Worm (Caenorhabditis elegans): ENCODE data around the gene oatr-1.
A peak's percentile ranks its signal among the peaks of the same experiment; 100 is the strongest.

oatr-1 gene

DNA sequence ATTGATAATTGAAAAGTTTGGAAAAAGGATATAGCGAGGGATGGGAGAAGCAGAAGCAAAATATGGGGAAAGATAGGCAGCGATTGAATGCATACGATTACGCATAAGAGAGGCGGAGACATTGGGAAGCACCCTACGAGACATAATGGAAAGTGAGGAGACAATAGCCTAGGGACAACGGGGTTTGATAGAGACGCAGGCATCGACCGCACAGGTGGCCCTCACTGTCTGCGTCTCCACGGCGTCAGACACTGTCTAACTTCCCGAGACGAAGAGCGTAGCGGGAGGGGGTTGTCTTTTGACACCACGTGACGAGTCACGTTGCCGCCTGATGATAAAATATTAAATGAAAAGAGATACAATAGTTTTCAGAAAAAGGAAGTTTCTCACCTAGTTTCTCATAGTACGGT, 25.0 kb upstream of the oatr-1 start (continued):
- no peak for TF ChIP-seq hrde-1 (tag; optimal IDR thresholded peaks at IDR 0.05; ENCODE audit: borderline replicate concordance)
- 0 out of 2 replicates have a peak, but pooled peaks have one; percentile 55 for TF ChIP-seq madf-3 (GFP tag; IDR thresholded peaks at IDR 0.05)
- TF ChIP-seq efl-1 (GFP tag; optimal IDR thresholded peaks at IDR 0.05) = no peak
- TF ChIP-seq ceh-100 (GFP tag; IDR thresholded peaks at IDR 0.05) = peak; percentile 51
- TF ChIP-seq ceh-91 (GFP tag; IDR thresholded peaks at IDR 0.05) = no peak
- peak; percentile 68 for TF ChIP-seq K12H6.12 (tag; optimal IDR thresholded peaks at IDR 0.05)
- no peak for TF ChIP-seq snpc-4 (GFP tag; optimal IDR thresholded peaks at IDR 0.05)
- peak in 2 of 4 experiments; percentile 56 to 60 for TF ChIP-seq snpc-4 (tag; optimal IDR thresholded peaks at IDR 0.05)
- no peak for TF ChIP-seq Y53G8AR.9 (GFP tag; conservative IDR thresholded peaks at IDR 0.05)
- TF ChIP-seq hlh-26 (GFP tag; conservative IDR thresholded peaks at IDR 0.05) = no peak
- TF ChIP-seq zfh-2 (GFP tag; conservative IDR thresholded peaks at IDR 0.05) = peak; percentile 97
- TF ChIP-seq egl-18 (GFP tag; IDR thresholded peaks at IDR 0.05) = no peak
- TF ChIP-seq mxl-1 (tag; optimal IDR thresholded peaks at IDR 0.05) = no peak
- TF ChIP-seq ztf-3 (GFP tag; optimal IDR thresholded peaks at IDR 0.05) = peak; percentile 63
- no peak for TF ChIP-seq B0261.1 (tag; optimal IDR thresholded peaks at IDR 0.05)
- TF ChIP-seq F57C9.4 (tag; optimal IDR thresholded peaks at IDR 0.05) = no peak
- TF ChIP-seq dox-1 (GFP tag; IDR thresholded peaks at IDR 0.05) = peak; percentile 80
- peak; percentile 85 for TF ChIP-seq K11D2.4 (GFP tag; IDR thresholded peaks at IDR 0.05)
- peak; percentile 88 for TF ChIP-seq B0336.3 (GFP tag; IDR thresholded peaks at IDR 0.05)
- TF ChIP-seq cebp-1 (GFP tag; IDR thresholded peaks at IDR 0.05) = 0 out of 2 replicates have a peak, but pooled peaks have one; percentile 7
- TF ChIP-seq cebp-1 (tag; optimal IDR thresholded peaks at IDR 0.05) = peak; percentile 88
- TF ChIP-seq madf-6 (GFP tag; IDR thresholded peaks at IDR 0.05) = peak; percentile 50; the same call in 1 of the 2 replicates
- TF ChIP-seq T07F8.4 (tag; optimal IDR thresholded peaks at IDR 0.05) = peak; percentile 5
- no peak for TF ChIP-seq pha-4 (tag; optimal IDR thresholded peaks at IDR 0.05)
- peak; percentile 41; the same call in 1 of the 2 replicates for TF ChIP-seq rcor-1 (GFP tag; IDR thresholded peaks at IDR 0.05)
- TF ChIP-seq lin-26 (GFP tag; IDR thresholded peaks at IDR 0.05) = peak; percentile 66
- TF ChIP-seq F39B2.1 (GFP tag; IDR thresholded peaks at IDR 0.05) = no peak
- TF ChIP-seq Y56A3A.18 (GFP tag; IDR thresholded peaks at IDR 0.05) = peak; percentile 60
- peak; percentile 38 for TF ChIP-seq ztf-18 (tag; optimal IDR thresholded peaks at IDR 0.05)
- no peak for TF ChIP-seq sdz-38 (tag; optimal IDR thresholded peaks at IDR 0.05)
- TF ChIP-seq egrh-3 (GFP tag; IDR thresholded peaks at IDR 0.05) = no peak
- peak; percentile 24; the same call in 1 of the 2 replicates for TF ChIP-seq hmg-20 (GFP tag; IDR thresholded peaks at IDR 0.05)
- TF ChIP-seq T26A5.8 (tag; optimal IDR thresholded peaks at IDR 0.05) = no peak
- no peak for TF ChIP-seq unc-62 (GFP tag; optimal IDR thresholded peaks at IDR 0.05)
- TF ChIP-seq zim-3 (tag; optimal IDR thresholded peaks at IDR 0.05) = no peak
- peak; percentile 0 for TF ChIP-seq F23B12.7 (tag; optimal IDR thresholded peaks at IDR 0.05; ENCODE audit: insufficient read depth)
- TF ChIP-seq F55B11.4 (tag; optimal IDR thresholded peaks at IDR 0.05; ENCODE audit: borderline replicate concordance, insufficient read depth) = no peak
- peak; percentile 84 for TF ChIP-seq tlf-1 (GFP tag; optimal IDR thresholded peaks at IDR 0.05)
- TF ChIP-seq dpff-1 (tag; optimal IDR thresholded peaks at IDR 0.05) = no peak
- TF ChIP-seq akir-1 (GFP tag; optimal IDR thresholded peaks at IDR 0.05) = no peak
- TF ChIP-seq somi-1 (GFP tag; optimal IDR thresholded peaks at IDR 0.05) = peak; percentile 88
- peak; percentile 76 for TF ChIP-seq gei-17 (GFP tag; optimal IDR thresholded peaks at IDR 0.05)
- peak; percentile 78 for TF ChIP-seq let-526 (GFP tag; IDR thresholded peaks at IDR 0.05)
- TF ChIP-seq unc-130 (GFP tag; optimal IDR thresholded peaks at IDR 0.05) = no peak
- TF ChIP-seq attf-3 (GFP tag; conservative IDR thresholded peaks at IDR 0.05) = no peak
- no peak for TF ChIP-seq F37B4.10 (GFP tag; IDR thresholded peaks at IDR 0.05)
- no peak for TF ChIP-seq mel-28 (tag; optimal IDR thresholded peaks at IDR 0.05; ENCODE audit: borderline replicate concordance)
- no peak for TF ChIP-seq athp-1 (tag; optimal IDR thresholded peaks at IDR 0.05)
- TF ChIP-seq ceh-79 (tag; optimal IDR thresholded peaks at IDR 0.05) = no peak
- TF ChIP-seq ets-4 (GFP tag; optimal IDR thresholded peaks at IDR 0.05) = peak; percentile 74
